Worm (Caenorhabditis elegans) whole organism, L2 larva: Measurements from ENCODE around the gene ZK177.9.

Source experiments
- F13H6.1 ChIP-seq: sonication (generic microtip); optimal IDR thresholded peaks from 2 replicates; lab custom pipeline; 2016; ENCODE audit warnings: missing genetic modification characterization, missing compliant biosample characterization
- ZK546.5 ChIP-seq: sonication (generic microtip); optimal IDR thresholded peaks from 2 replicates; lab custom pipeline; 2017; ENCODE audit warnings: missing biosample characterization, missing genetic modification characterization
- alr-1 ChIP-seq: fragments of 150-350 bp; optimal IDR thresholded peaks from 2 replicates; lab custom pipeline; 2014; ENCODE audit warnings: missing biosample characterization, missing genetic modification characterization
- aly-2 ChIP-seq: fragments of 150-350 bp; optimal IDR thresholded peaks from 2 replicates; lab custom pipeline; 2014; ENCODE audit warnings: missing biosample characterization, missing genetic modification characterization
- ceh-82 ChIP-seq: fragments of 150-350 bp; optimal IDR thresholded peaks from 2 replicates; lab custom pipeline; 2014; ENCODE audit warnings: missing biosample characterization, missing genetic modification characterization
- elt-3 ChIP-seq: sonication (generic microtip); optimal IDR thresholded peaks from 2 replicates; lab custom pipeline; 2017; ENCODE audit warnings: missing biosample characterization, missing genetic modification characterization
- fos-1 ChIP-seq: fragments of 150-350 bp; optimal IDR thresholded peaks from 2 replicates; lab custom pipeline; 2014; ENCODE audit warnings: missing biosample characterization, missing genetic modification characterization
- lin-39 ChIP-seq: fragments of 150-350 bp; optimal IDR thresholded peaks from 2 replicates; lab custom pipeline; 2014; ENCODE audit warnings: missing biosample characterization, missing genetic modification reagents, missing genetic modification characterization
- nhr-12 ChIP-seq: fragments of 150-350 bp; optimal IDR thresholded peaks from 2 replicates; lab custom pipeline; 2014; ENCODE audit warnings: missing biosample characterization, missing genetic modification characterization
- nhr-237 ChIP-seq: fragments of 150-350 bp; optimal IDR thresholded peaks from 2 replicates; lab custom pipeline; 2014; ENCODE audit warnings: missing biosample characterization, missing genetic modification characterization
- unc-39 ChIP-seq: fragments of 150-350 bp; optimal IDR thresholded peaks from 2 replicates; lab custom pipeline; 2014; ENCODE audit warnings: missing biosample characterization, missing genetic modification characterization

DNA sequence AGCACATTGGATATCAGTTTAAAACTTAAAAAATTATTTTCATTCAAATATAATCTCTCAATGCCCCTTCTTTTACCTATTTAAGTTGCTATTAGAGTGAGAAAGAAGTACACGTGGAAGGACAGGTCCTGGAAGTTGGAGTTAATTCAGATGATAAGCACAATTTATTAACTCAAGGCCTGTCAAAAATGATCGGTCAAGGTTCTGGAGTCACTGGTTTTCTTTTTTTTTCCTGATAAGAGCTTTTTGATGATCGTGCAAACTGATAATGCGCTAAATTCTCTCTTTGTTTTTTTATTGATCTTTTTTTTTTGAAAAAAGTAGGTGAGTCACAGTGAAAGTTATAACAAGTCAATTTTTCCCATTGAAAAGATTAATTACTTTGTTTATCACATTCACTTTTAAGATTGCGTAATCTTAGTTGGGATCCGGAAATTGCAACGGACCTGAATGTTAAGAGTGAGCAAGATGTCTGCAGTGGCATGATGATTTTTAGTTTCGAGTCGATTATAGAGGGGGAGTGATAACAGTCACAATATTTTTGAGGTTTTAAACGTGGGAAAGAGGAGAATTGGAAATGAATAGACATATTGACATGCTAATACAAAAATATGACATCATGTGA is 5.0 kb downstream of the ZK177.9 start:
- TF ChIP-seq alr-1 (tag; lab: Kevin White, UChicago) (no peak), ZK546.5 (tag; lab: Kevin White, UChicago) (no peak), unc-39 (tag; lab: Kevin White, UChicago) (no peak), ceh-82 (tag; lab: Kevin White, UChicago) (no peak), nhr-12 (tag; lab: Kevin White, UChicago) (no peak), elt-3 (tag; lab: Kevin White, UChicago) (no peak), nhr-237 (no peak), F13H6.1 (tag; lab: Kevin White, UChicago) (no peak), aly-2 (tag; lab: Kevin White, UChicago) (no peak), lin-39 (tag; lab: Kevin White, UChicago) (no peak), fos-1 (tag; lab: Kevin White, UChicago) (peak; percentile 91)
